Worm (Caenorhabditis elegans): ENCODE results near the gene B0524.3.

B0524.3 gene

DNA sequence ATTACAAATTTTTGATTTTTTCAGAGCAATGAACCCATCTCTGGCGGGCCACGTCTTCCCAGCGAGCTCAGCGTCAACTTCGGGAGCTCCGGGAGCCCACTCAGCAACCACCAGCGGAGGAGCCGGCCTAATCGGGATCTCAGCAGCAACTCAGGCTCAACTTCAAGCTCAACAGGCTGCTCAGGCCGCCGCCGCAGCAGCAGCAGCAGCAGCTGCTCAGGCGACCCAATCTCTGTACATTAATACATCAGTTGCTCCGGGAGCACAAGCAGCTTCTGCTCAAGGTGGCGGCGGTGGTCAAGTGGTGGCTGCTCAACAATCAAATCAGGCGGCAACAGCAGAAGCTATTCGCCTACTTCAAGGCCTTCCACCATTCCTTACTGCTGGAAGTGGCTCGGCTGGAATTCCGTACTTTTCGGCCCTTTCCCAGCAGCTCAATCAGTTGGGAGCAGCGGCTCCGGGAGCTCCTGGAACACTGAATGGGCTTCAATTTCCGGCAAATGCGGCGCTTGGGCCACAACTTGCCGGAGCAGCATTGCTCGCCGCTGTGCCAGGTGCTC, 43.3 kb downstream of the B0524.3 start:
- TF ChIP-seq tab-1 (GFP tag; IDR thresholded peaks at IDR 0.05) (no peak), ztf-23 (GFP tag; IDR thresholded peaks at IDR 0.05) (no peak), klf-2 (GFP tag; conservative IDR thresholded peaks at IDR 0.05) (no peak), ref-1 (GFP tag; conservative IDR thresholded peaks at IDR 0.05) (no peak), T22C8.4 (GFP tag; IDR thresholded peaks at IDR 0.05) (no peak), ztf-29 (GFP tag; IDR thresholded peaks at IDR 0.05) (no peak), cog-1 (tag; optimal IDR thresholded peaks at IDR 0.05) (no peak), flt-1 (GFP tag; IDR thresholded peaks at IDR 0.05) (no peak), med-1 (GFP tag; optimal IDR thresholded peaks at IDR 0.05; ENCODE audit: insufficient read depth) (no peak)

DNA sequence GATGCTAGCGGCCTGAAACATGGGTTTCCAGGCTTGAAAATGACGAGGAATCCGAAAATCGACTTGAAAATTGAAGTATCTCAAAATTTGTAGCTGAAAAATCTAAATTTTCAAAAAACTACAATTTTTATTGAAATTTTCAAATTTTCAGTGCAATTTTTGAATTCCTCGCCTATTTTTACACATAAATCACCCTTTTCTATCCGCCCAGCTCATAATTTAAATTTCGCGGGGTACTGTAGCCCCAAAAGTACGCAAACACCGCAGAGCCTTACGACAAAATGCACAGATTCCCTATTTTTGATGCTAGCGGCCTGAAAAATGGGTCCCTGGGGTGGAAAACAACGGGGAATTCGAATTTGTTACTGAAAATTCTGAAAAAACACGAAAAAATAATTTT, 44.1 kb downstream of the B0524.3 start:
- TF ChIP-seq med-1 (GFP tag; optimal IDR thresholded peaks at IDR 0.05; ENCODE audit: insufficient read depth) (no peak), klf-2 (GFP tag; conservative IDR thresholded peaks at IDR 0.05) (no peak), flt-1 (GFP tag; IDR thresholded peaks at IDR 0.05) (no peak), cog-1 (tag; optimal IDR thresholded peaks at IDR 0.05) (no peak), ztf-29 (GFP tag; IDR thresholded peaks at IDR 0.05) (no peak), ref-1 (GFP tag; conservative IDR thresholded peaks at IDR 0.05) (no peak), tab-1 (GFP tag; IDR thresholded peaks at IDR 0.05) (no peak), T22C8.4 (GFP tag; IDR thresholded peaks at IDR 0.05) (no peak), ztf-23 (GFP tag; IDR thresholded peaks at IDR 0.05) (no peak)

DNA sequence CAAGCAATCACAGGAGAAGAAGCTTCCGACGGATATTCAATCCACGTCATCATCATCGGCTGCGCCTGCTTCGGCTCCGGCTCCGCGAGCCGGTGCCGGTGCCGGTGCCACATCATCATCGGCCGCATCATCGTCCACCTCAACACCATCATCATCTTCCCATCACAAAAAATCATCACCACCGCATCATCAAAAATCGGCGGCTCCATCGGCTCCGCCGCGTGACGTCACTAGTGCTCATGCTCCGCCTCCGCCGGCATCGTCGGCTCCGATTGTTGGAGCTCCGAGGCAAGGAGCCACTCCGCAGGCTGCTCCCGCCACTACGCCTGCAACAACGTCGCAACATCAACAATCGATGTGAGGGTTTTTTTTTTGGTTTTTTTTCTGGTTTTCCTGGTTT, 44.6 kb downstream of the B0524.3 start:
- TF ChIP-seq T22C8.4 (GFP tag; IDR thresholded peaks at IDR 0.05) (no peak), ztf-29 (GFP tag; IDR thresholded peaks at IDR 0.05) (no peak), ztf-23 (GFP tag; IDR thresholded peaks at IDR 0.05) (no peak), tab-1 (GFP tag; IDR thresholded peaks at IDR 0.05) (no peak; the same call in 1 of the 2 replicates), flt-1 (GFP tag; IDR thresholded peaks at IDR 0.05) (no peak), med-1 (GFP tag; optimal IDR thresholded peaks at IDR 0.05; ENCODE audit: insufficient read depth) (no peak), klf-2 (GFP tag; conservative IDR thresholded peaks at IDR 0.05) (no peak), ref-1 (GFP tag; conservative IDR thresholded peaks at IDR 0.05) (no peak), cog-1 (tag; optimal IDR thresholded peaks at IDR 0.05) (no peak)

DNA sequence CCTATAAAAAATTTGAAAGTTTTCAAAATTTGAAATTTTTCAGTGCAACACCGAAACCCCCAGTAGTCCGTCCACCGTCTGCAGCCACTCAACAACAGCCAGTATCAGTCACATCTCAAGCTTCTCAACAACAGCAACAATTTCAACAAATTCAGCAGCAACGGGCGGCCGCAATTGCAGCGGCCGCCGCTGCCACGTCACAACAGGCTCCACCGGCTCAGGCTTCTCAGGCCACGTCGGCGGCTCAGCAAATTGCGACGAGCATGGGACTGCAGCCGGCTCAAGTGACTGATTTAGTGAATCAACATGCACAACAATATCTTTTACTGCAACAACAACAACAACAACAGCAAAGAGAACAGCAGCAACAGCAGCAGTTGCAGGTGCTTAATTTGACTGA, 46.7 kb downstream of the B0524.3 start:
- no peak for TF ChIP-seq flt-1 (GFP tag; IDR thresholded peaks at IDR 0.05)
- TF ChIP-seq tab-1 (GFP tag; IDR thresholded peaks at IDR 0.05): no peak
- TF ChIP-seq ztf-23 (GFP tag; IDR thresholded peaks at IDR 0.05): no peak
- no peak for TF ChIP-seq med-1 (GFP tag; optimal IDR thresholded peaks at IDR 0.05; ENCODE audit: insufficient read depth)
- TF ChIP-seq cog-1 (tag; optimal IDR thresholded peaks at IDR 0.05): no peak
- no peak for TF ChIP-seq klf-2 (GFP tag; conservative IDR thresholded peaks at IDR 0.05)
- no peak for TF ChIP-seq ref-1 (GFP tag; conservative IDR thresholded peaks at IDR 0.05)
- no peak for TF ChIP-seq ztf-29 (GFP tag; IDR thresholded peaks at IDR 0.05)
- TF ChIP-seq T22C8.4 (GFP tag; IDR thresholded peaks at IDR 0.05): no peak

DNA sequence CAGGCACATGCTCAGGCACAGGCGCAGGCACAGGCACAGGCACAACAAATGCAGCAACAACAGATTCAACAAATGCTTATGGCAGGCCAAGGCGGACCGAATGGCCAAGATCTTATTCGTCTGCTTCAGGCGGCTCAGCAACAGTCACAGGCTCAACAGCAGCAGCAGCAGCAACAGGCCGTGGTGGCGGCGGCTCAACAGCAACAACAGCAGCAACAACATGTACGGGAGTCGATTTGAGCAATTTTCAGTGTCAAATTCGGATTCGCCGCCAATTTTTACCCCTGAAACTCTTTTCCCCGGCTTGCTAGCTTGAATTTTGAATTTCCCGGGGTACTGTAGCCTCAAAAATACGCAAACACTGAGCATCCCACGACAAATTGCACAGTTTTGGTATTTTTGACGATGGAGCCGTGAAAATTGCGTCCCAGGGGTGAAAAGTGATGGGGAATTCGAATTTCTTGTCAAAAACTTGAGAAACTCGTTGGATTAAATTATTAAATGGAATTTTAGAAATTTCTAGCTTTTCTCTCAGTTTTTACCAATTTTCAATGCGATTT, 50.5 kb downstream of the B0524.3 start:
- TF ChIP-seq cog-1 (tag; optimal IDR thresholded peaks at IDR 0.05) (no peak), ztf-23 (GFP tag; IDR thresholded peaks at IDR 0.05) (no peak), ref-1 (GFP tag; conservative IDR thresholded peaks at IDR 0.05) (no peak), tab-1 (GFP tag; IDR thresholded peaks at IDR 0.05) (no peak), T22C8.4 (GFP tag; IDR thresholded peaks at IDR 0.05) (no peak), klf-2 (GFP tag; conservative IDR thresholded peaks at IDR 0.05) (no peak), flt-1 (GFP tag; IDR thresholded peaks at IDR 0.05) (no peak), med-1 (GFP tag; optimal IDR thresholded peaks at IDR 0.05; ENCODE audit: insufficient read depth) (no peak), ztf-29 (GFP tag; IDR thresholded peaks at IDR 0.05) (no peak)

DNA sequence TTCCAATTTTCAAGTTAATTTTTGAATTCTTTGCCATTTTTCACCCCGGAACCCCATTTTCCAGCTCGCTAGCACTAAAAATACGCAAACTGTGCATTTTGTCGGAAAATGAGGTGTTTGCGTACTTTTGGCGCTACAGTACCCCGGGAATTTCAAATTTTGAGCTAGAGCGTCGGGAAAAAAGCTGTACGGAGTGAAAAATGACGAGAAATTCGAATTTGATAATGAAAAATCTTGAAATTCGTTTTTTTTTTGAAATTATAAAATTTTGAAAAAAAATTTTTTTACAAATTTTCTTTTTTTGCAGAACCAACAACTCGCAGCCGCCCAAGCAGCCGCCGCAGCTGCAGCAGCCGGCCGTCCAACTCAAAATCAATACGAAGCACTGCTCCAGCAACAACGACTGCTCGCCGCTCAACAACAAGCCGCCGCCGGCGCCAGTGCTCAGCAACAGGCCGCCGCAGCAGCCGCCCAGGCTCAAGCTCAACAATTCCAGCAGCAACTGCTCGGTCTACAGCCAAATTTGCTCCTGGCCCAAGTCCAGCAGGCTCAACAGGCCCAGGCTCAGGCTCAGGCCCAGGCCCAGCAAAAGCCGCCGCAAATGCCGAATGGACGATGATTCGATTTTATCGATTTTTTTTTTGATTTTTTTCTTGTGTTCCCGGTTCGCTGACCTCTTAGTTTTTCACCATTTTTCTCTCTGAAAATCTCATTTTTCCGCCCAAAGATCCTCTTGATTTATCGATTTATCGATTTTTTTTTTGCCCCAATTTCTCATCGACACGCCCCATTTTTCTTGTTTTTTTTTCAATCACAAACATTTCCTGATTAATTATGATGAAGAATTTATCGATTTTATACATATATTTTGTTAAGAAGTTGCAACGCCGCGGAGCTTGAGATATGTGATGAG, 51.5 kb downstream of the B0524.3 start:
- TF ChIP-seq T22C8.4 (GFP tag; IDR thresholded peaks at IDR 0.05) (peak; percentile 87), ztf-29 (GFP tag; IDR thresholded peaks at IDR 0.05) (no peak), tab-1 (GFP tag; IDR thresholded peaks at IDR 0.05) (no peak), cog-1 (tag; optimal IDR thresholded peaks at IDR 0.05) (no peak)
